Fruit fly (Drosophila melanogaster) whole organism, embryonic: ENCODE data around the gene Fit2.

ENCODE experiments used
- Abd-B ChIP-seq: fragments of 200-800 bp; sonication (Bioruptor generic); optimal IDR thresholded peaks from 2 replicates; lab custom pipeline; 2018; ENCODE audit warnings: missing biosample characterization, mild to moderate bottlenecking, missing genetic modification characterization, moderate library complexity
- Ada2b ChIP-seq: fragments of 200-800 bp; sonication (Bioruptor generic); IDR thresholded peaks from 2 replicates; pipeline ENCODE4 v1.3.6; 2022; ENCODE audit warnings: missing biosample characterization, missing genetic modification characterization
- B-H2 ChIP-seq: fragments of 200-800 bp; sonication (Bioruptor generic); optimal IDR thresholded peaks from 2 replicates; lab custom pipeline; 2018; ENCODE audit warnings: missing biosample characterization, mild to moderate bottlenecking, missing genetic modification characterization
- Bgb ChIP-seq: fragments of 200-800 bp; sonication (Bioruptor generic); IDR thresholded peaks from 2 replicates; pipeline ENCODE4 v1.3.6; 2022; ENCODE audit warnings: missing biosample characterization, missing genetic modification characterization; ENCODE audit not compliant: partially characterized antibody
- Blimp-1 ChIP-seq: fragments of 200-800 bp; sonication (Bioruptor generic); optimal IDR thresholded peaks from 3 replicates; lab custom pipeline; 2018; ENCODE audit warnings: missing biosample characterization, missing genetic modification characterization, mild to moderate bottlenecking, moderate library complexity, missing genetic modification reagents
- CG10565 ChIP-seq: fragments of 200-800 bp; sonication (Bioruptor generic); optimal IDR thresholded peaks from 3 replicates; lab custom pipeline; 2016; ENCODE audit warnings: missing biosample characterization, mild to moderate bottlenecking, missing genetic modification characterization
- CG10654 ChIP-seq: fragments of 200-800 bp; sonication (Bioruptor generic); optimal IDR thresholded peaks from 2 replicates; lab custom pipeline; 2016; ENCODE audit warnings: missing biosample characterization, missing genetic modification characterization
- CG10979 ChIP-seq: fragments of 200-800 bp; sonication (Bioruptor generic); optimal IDR thresholded peaks from 2 replicates; lab custom pipeline; 2018; ENCODE audit warnings: missing biosample characterization, mild to moderate bottlenecking, missing genetic modification characterization, moderate library complexity
- CG11456 ChIP-seq: fragments of 200-800 bp; sonication (Bioruptor generic); IDR thresholded peaks from 3 replicates; pipeline ENCODE4 v1.3.6; 2022; ENCODE audit warnings: missing biosample characterization, missing genetic modification characterization
- CG12104 ChIP-seq: fragments of 200-800 bp; sonication (Bioruptor generic); optimal IDR thresholded peaks from 3 replicates; lab custom pipeline; 2016; ENCODE audit warnings: missing biosample characterization, missing genetic modification characterization
- CG13287 ChIP-seq: fragments of 200-800 bp; sonication (Bioruptor generic); IDR thresholded peaks from 2 replicates; pipeline ENCODE4 v1.3.6; 2022; ENCODE audit warnings: missing biosample characterization, missing genetic modification characterization; ENCODE audit not compliant: partially characterized antibody
- CG14965 ChIP-seq: fragments of 200-800 bp; sonication (Bioruptor generic); optimal IDR thresholded peaks from 2 replicates; lab custom pipeline; 2016; ENCODE audit warnings: missing biosample characterization, missing genetic modification characterization, borderline replicate concordance
- CG15514 ChIP-seq: fragments of 200-800 bp; sonication (Bioruptor generic); optimal IDR thresholded peaks from 3 replicates; lab custom pipeline; 2017; ENCODE audit warnings: missing biosample characterization, missing genetic modification characterization, mild to moderate bottlenecking, moderate library complexity, missing genetic modification reagents
- CG16813 ChIP-seq: fragments of 200-800 bp; sonication (Bioruptor generic); IDR thresholded peaks from 3 replicates; pipeline ENCODE4 v1.3.6; 2022; ENCODE audit warnings: missing biosample characterization, missing genetic modification characterization; ENCODE audit not compliant: partially characterized antibody
- CG2116 ChIP-seq: fragments of 200-800 bp; sonication (Bioruptor generic); optimal IDR thresholded peaks from 3 replicates; lab custom pipeline; 2018; ENCODE audit warnings: missing biosample characterization, mild to moderate bottlenecking, missing genetic modification characterization
- CG30020 ChIP-seq: fragments of 200-800 bp; optimal IDR thresholded peaks from 2 replicates; lab custom pipeline; 2019; ENCODE audit warnings: missing biosample characterization, mild to moderate bottlenecking, missing genetic modification characterization, moderate library complexity
- CG3407 ChIP-seq: fragments of 200-800 bp; sonication (Bioruptor generic); optimal IDR thresholded peaks from 2 replicates; lab custom pipeline; 2018; ENCODE audit warnings: missing biosample characterization, mild to moderate bottlenecking, missing genetic modification characterization
- CG6175 ChIP-seq: fragments of 200-800 bp; sonication (Bioruptor generic); IDR thresholded peaks from 3 replicates; pipeline ENCODE4 v1.3.6; 2022; ENCODE audit warnings: missing biosample characterization, missing genetic modification characterization
- CG6272 ChIP-seq: fragments of 200-800 bp; sonication (Bioruptor generic); IDR thresholded peaks from 2 replicates; pipeline ENCODE4 v1.3.6; 2022; ENCODE audit warnings: missing biosample characterization, missing genetic modification characterization
- CG7745 ChIP-seq: fragments of 200-800 bp; sonication (Bioruptor generic); optimal IDR thresholded peaks from 2 replicates; lab custom pipeline; 2018; ENCODE audit warnings: missing biosample characterization, mild to moderate bottlenecking, missing genetic modification characterization, moderate library complexity
- CG7987 ChIP-seq: fragments of 200-800 bp; sonication (Bioruptor generic); optimal IDR thresholded peaks from 2 replicates; lab custom pipeline; 2018; ENCODE audit warnings: missing biosample characterization, mild to moderate bottlenecking, missing genetic modification characterization, moderate library complexity
- CG9437 ChIP-seq: fragments of 200-800 bp; sonication (Bioruptor generic); optimal IDR thresholded peaks from 2 replicates; lab custom pipeline; 2018; ENCODE audit warnings: missing biosample characterization, mild to moderate bottlenecking, missing genetic modification characterization
- Fer1 ChIP-seq: fragments of 200-800 bp; sonication (Bioruptor generic); optimal IDR thresholded peaks from 2 replicates; lab custom pipeline; 2017; ENCODE audit warnings: missing biosample characterization, mild to moderate bottlenecking, missing genetic modification characterization
- Fer3 ChIP-seq: fragments of 200-800 bp; sonication (Bioruptor generic); optimal IDR thresholded peaks from 2 replicates; lab custom pipeline; 2018; ENCODE audit warnings: missing biosample characterization, mild to moderate bottlenecking, missing genetic modification characterization, moderate library complexity
- H15 ChIP-seq: fragments of 200-800 bp; sonication (Bioruptor generic); IDR thresholded peaks from 3 replicates; pipeline ENCODE4 v1.3.6; 2022; ENCODE audit warnings: missing biosample characterization, missing genetic modification characterization
- HHEX ChIP-seq: fragments of 200-800 bp; sonication (Bioruptor generic); optimal IDR thresholded peaks from 3 replicates; lab custom pipeline; 2017; ENCODE audit warnings: missing biosample characterization, mild to moderate bottlenecking, missing genetic modification characterization, missing genetic modification reagents
- Kr ChIP-seq: fragments of 200-800 bp; sonication (Bioruptor generic); optimal IDR thresholded peaks from 2 replicates; lab custom pipeline; 2017; ENCODE audit warnings: missing biosample characterization, mild to moderate bottlenecking, missing genetic modification characterization
- Lhr ChIP-seq: fragments of 200-800 bp; sonication (Bioruptor generic); optimal IDR thresholded peaks from 3 replicates; lab custom pipeline; 2017; ENCODE audit warnings: mild to moderate bottlenecking, missing biosample characterization, missing genetic modification reagents, missing genetic modification characterization
- Lim3 ChIP-seq: fragments of 200-800 bp; sonication (Bioruptor generic); IDR thresholded peaks from 2 replicates; pipeline ENCODE4 v1.3.6; 2022; ENCODE audit warnings: missing biosample characterization, missing genetic modification characterization
- Med ChIP-seq: fragments of 200-800 bp; sonication (Bioruptor generic); peaks from one replicate; lab custom pipeline; 2016; ENCODE audit warnings: missing biosample characterization, missing genetic modification characterization, mild to moderate bottlenecking, inconsistent platforms, moderate library complexity
- Nf-YA ChIP-seq: fragments of 200-800 bp; sonication (Bioruptor generic); IDR thresholded peaks from 2 replicates; pipeline ENCODE4 v1.3.6; 2022; ENCODE audit warnings: missing biosample characterization, missing genetic modification characterization
- Nf-YB ChIP-seq: fragments of 200-800 bp; sonication (Bioruptor generic); optimal IDR thresholded peaks from 3 replicates; lab custom pipeline; 2019; ENCODE audit warnings: missing biosample characterization, mild to moderate bottlenecking, missing genetic modification characterization, moderate library complexity
- Sry-β ChIP-seq: fragments of 200-800 bp; sonication (Bioruptor generic); optimal IDR thresholded peaks from 2 replicates; lab custom pipeline; 2018; ENCODE audit warnings: missing biosample characterization, mild to moderate bottlenecking, missing genetic modification characterization, moderate library complexity
- Ssrp ChIP-seq: fragments of 200-800 bp; sonication (Bioruptor generic); optimal IDR thresholded peaks from 2 replicates; lab custom pipeline; 2018; ENCODE audit warnings: missing biosample characterization, mild to moderate bottlenecking, missing genetic modification characterization, moderate library complexity
- chinmo ChIP-seq: fragments of 200-800 bp; sonication (Bioruptor generic); IDR thresholded peaks from 4 replicates; pipeline ENCODE4 v1.3.6; 2022; ENCODE audit warnings: missing biosample characterization, missing genetic modification characterization; ENCODE audit not compliant: partially characterized antibody
- cwo ChIP-seq: fragments of 200-800 bp; sonication (Bioruptor generic); optimal IDR thresholded peaks from 3 replicates; lab custom pipeline; 2017; ENCODE audit warnings: missing biosample characterization, missing genetic modification characterization, mild to moderate bottlenecking, moderate library complexity, missing genetic modification reagents
- kah ChIP-seq: fragments of 200-800 bp; sonication (Bioruptor generic); optimal IDR thresholded peaks from 2 replicates; lab custom pipeline; 2018; ENCODE audit warnings: missing biosample characterization, mild to moderate bottlenecking, missing genetic modification characterization
- pita ChIP-seq: fragments of 200-800 bp; sonication (Bioruptor generic); optimal IDR thresholded peaks from 2 replicates; lab custom pipeline; 2017; ENCODE audit warnings: missing biosample characterization, mild to moderate bottlenecking, missing genetic modification characterization
- sim ChIP-seq: fragments of 200-800 bp; sonication (Bioruptor generic); IDR thresholded peaks from 2 replicates; pipeline ENCODE4 v1.3.6; 2022; ENCODE audit warnings: missing biosample characterization, missing genetic modification characterization
- sima ChIP-seq: fragments of 200-800 bp; sonication (Bioruptor generic); optimal IDR thresholded peaks from 2 replicates; lab custom pipeline; 2016; ENCODE audit warnings: missing biosample characterization, missing genetic modification characterization
- slou ChIP-seq: fragments of 200-800 bp; sonication (Bioruptor generic); optimal IDR thresholded peaks from 3 replicates; lab custom pipeline; 2016; ENCODE audit warnings: missing biosample characterization, missing genetic modification characterization
- sr ChIP-seq: fragments of 200-800 bp; sonication (Bioruptor generic); IDR thresholded peaks from 3 replicates; pipeline ENCODE4 v1.3.6; 2022; ENCODE audit warnings: missing biosample characterization, missing genetic modification characterization
- stwl ChIP-seq: fragments of 200-800 bp; sonication (Bioruptor generic); optimal IDR thresholded peaks from 3 replicates; lab custom pipeline; 2018; ENCODE audit warnings: missing biosample characterization, mild to moderate bottlenecking, missing genetic modification characterization, moderate library complexity
- vvl ChIP-seq: fragments of 200-800 bp; sonication (Bioruptor generic); IDR thresholded peaks from 2 replicates; pipeline ENCODE4 v1.3.6; 2022; ENCODE audit warnings: missing biosample characterization, missing genetic modification characterization

The Fit2 gene

dm6 chr3L:16985578-16985977 is 38.5 kb upstream of the Fit2 start (continued):
- TF ChIP-seq Sry-β (GFP tag; lab: Kevin White, UChicago) (no peak), CG14965 (GFP tag; lab: Kevin White, UChicago) (no peak), Nf-YB (GFP tag; lab: Kevin White, UChicago) (no peak), CG16813 (peak; percentile 26; the same call in 1 of the 3 replicates), CG6175 (peak; percentile 73; the same call in 2 of the 3 replicates), sr (GFP tag; lab: Robert Waterston, UW) (no peak), CG6272 (GFP tag; lab: Robert Waterston, UW) (no peak), Ssrp (tag; lab: Kevin White, UChicago) (no peak), CG2116 (GFP tag; lab: Kevin White, UChicago) (no peak), cwo (GFP tag; lab: Kevin White, UChicago) (no peak), Abd-B (GFP tag; lab: Kevin White, UChicago) (no peak), Nf-YA (no peak), kah (no peak), CG7987 (GFP tag; lab: Kevin White, UChicago) (no peak), CG10565 (GFP tag; lab: Kevin White, UChicago) (no peak), sima (no peak), stwl (tag; lab: Kevin White, UChicago) (peak; percentile 43), CG15514 (GFP tag; lab: Kevin White, UChicago) (peak; percentile 6), B-H2 (peak; percentile 9), slou (GFP tag; lab: Kevin White, UChicago) (no peak), CG9437 (GFP tag; lab: Kevin White, UChicago) (no peak), Ada2b (GFP tag; lab: Robert Waterston, UW) (no peak), CG11456 (GFP tag; lab: Robert Waterston, UW) (no peak), CG30020 (no peak), sim (no peak), Med (GFP tag; lab: Kevin White, UChicago) (peak; percentile 61), HHEX (GFP tag; lab: Kevin White, UChicago) (no peak), chinmo (GFP tag; lab: Robert Waterston, UW) (peak; percentile 89; the same call in 2 of the 4 replicates), Kr (no peak), CG3407 (GFP tag; lab: Kevin White, UChicago) (no peak), Fer1 (no peak), CG10654 (no peak), CG7745 (tag; lab: Kevin White, UChicago) (peak; percentile 83), Lim3 (GFP tag; lab: Robert Waterston, UW) (no peak), Fer3 (tag; lab: Kevin White, UChicago) (no peak), H15 (no peak), Bgb (peak; percentile 46; the same call in 1 of the 2 replicates), CG12104 (GFP tag; lab: Kevin White, UChicago) (no peak), Blimp-1 (GFP tag; lab: Kevin White, UChicago) (peak; percentile 97), CG10979 (tag; lab: Kevin White, UChicago) (no peak), vvl (peak; percentile 56), pita (GFP tag; lab: Kevin White, UChicago) (peak; percentile 50), CG13287 (GFP tag; lab: Robert Waterston, UW) (peak; percentile 55; the same call in 1 of the 2 replicates), Lhr (peak; percentile 17)
